Worm (Caenorhabditis elegans) whole organism, late embryonic: Measurements from ENCODE around the gene C31H2.3.

Experiments used
- C38D4.7 ChIP-seq: fragments of 200-800 bp; sonication (Bioruptor generic); optimal IDR thresholded peaks from 2 replicates; lab custom pipeline; 2018; ENCODE audit warnings: mild to moderate bottlenecking, missing genetic modification characterization, moderate library complexity, missing compliant biosample characterization
- elt-2 ChIP-seq: sonication (generic microtip); optimal IDR thresholded peaks from 2 replicates; lab custom pipeline; 2016; ENCODE audit warnings: missing genetic modification reagents, missing genetic modification characterization, missing compliant biosample characterization
- fkh-10 ChIP-seq: fragments of 150-350 bp; optimal IDR thresholded peaks from 2 replicates; lab custom pipeline; 2014; ENCODE audit warnings: missing biosample characterization, missing genetic modification reagents, missing genetic modification characterization
- sdc-2 ChIP-seq: sonication (generic microtip); optimal IDR thresholded peaks from 2 replicates; lab custom pipeline; 2016; ENCODE audit warnings: missing genotype, missing genetic modification characterization, missing compliant biosample characterization
- tbx-2 ChIP-seq: sonication (generic microtip); optimal IDR thresholded peaks from 2 replicates; lab custom pipeline; 2016; ENCODE audit warnings: missing genetic modification characterization, missing compliant biosample characterization

ce11 chrX:5168770-5169169, 14.6 kb upstream of the C31H2.3 start:
- no peak for TF ChIP-seq elt-2 (tag; lab: Kevin White, UChicago)
- TF ChIP-seq tbx-2 (tag; lab: Kevin White, UChicago), result no peak
- no peak for TF ChIP-seq fkh-10 (GFP tag; lab: Kevin White, UChicago)
- TF ChIP-seq sdc-2 (tag; lab: Kevin White, UChicago), result no peak
- no peak for TF ChIP-seq C38D4.7
